Worm (Caenorhabditis elegans) whole organism, L4 larva: Measurements from ENCODE around the gene oat-1.

Source experiments
- D1046.2 ChIP-seq: fragments of 200-800 bp; sonication (Bioruptor generic); IDR thresholded peaks from 2 replicates; pipeline ENCODE4 v1.3.6; 2022; ENCODE audit warnings: missing genetic modification characterization, missing compliant biosample characterization
- F37D6.2 ChIP-seq: sonication (generic microtip); optimal IDR thresholded peaks from 2 replicates; lab custom pipeline; 2016; ENCODE audit warnings: mild to moderate bottlenecking, missing genetic modification characterization, missing compliant biosample characterization
- F49E8.2 ChIP-seq: sonication (generic microtip); optimal IDR thresholded peaks from 2 replicates; lab custom pipeline; 2016; ENCODE audit warnings: missing compliant biosample characterization, mild to moderate bottlenecking, missing genetic modification characterization, borderline replicate concordance
- Y5F2A.4 ChIP-seq: fragments of 200-800 bp; sonication (Bioruptor generic); optimal IDR thresholded peaks from 2 replicates; lab custom pipeline; 2018; ENCODE audit warnings: mild to moderate bottlenecking, missing genetic modification characterization, missing compliant biosample characterization
- Y75B8A.6 ChIP-seq: fragments of 200-800 bp; sonication (Bioruptor generic); IDR thresholded peaks from 2 replicates; pipeline ENCODE4 v1.3.6; 2022; ENCODE audit warnings: missing genetic modification reagents, missing genetic modification characterization, missing compliant biosample characterization
- ZK546.5 ChIP-seq, 2 experiments: sonication (generic microtip); optimal IDR thresholded peaks; 2 replicates each; lab custom pipeline; 2017; ENCODE audit warnings: missing biosample characterization in 2 of 2, missing genetic modification characterization in 2 of 2
- aha-1 ChIP-seq: fragments of 150-350 bp; peaks from one replicate; lab custom pipeline; 2014; ENCODE audit warnings: missing biosample characterization, missing genetic modification characterization
- aly-2 ChIP-seq: sonication (generic microtip); optimal IDR thresholded peaks from 2 replicates; lab custom pipeline; 2018; ENCODE audit warnings: missing biosample characterization, missing genetic modification characterization
- attf-4 ChIP-seq: sonication (generic microtip); optimal IDR thresholded peaks from 3 replicates; lab custom pipeline; 2017; ENCODE audit warnings: missing biosample characterization, missing genetic modification characterization
- ceh-20 ChIP-seq: fragments of 200-800 bp; sonication (Bioruptor generic); IDR thresholded peaks from 2 replicates; pipeline ENCODE4 v1.3.6; 2022; ENCODE audit warnings: missing genetic modification reagents, missing genetic modification characterization, missing compliant biosample characterization
- ceh-32 ChIP-seq: sonication (generic microtip); optimal IDR thresholded peaks from 2 replicates; lab custom pipeline; 2016; ENCODE audit warnings: mild to moderate bottlenecking, missing genetic modification characterization, missing compliant biosample characterization; ENCODE audit not compliant: poor library complexity
- ceh-82 ChIP-seq: sonication (generic microtip); optimal IDR thresholded peaks from 2 replicates; lab custom pipeline; 2017; ENCODE audit warnings: missing biosample characterization, missing genetic modification characterization
- cey-2 ChIP-seq: sonication (generic microtip); optimal IDR thresholded peaks from 3 replicates; lab custom pipeline; 2017; ENCODE audit warnings: missing genetic modification characterization, mild to moderate bottlenecking, missing compliant biosample characterization, antibody characterized with exemption, borderline replicate concordance; ENCODE audit not compliant: insufficient read depth
- ctbp-1 ChIP-seq: fragments of 200-800 bp; sonication (Bioruptor generic); IDR thresholded peaks from 2 replicates; pipeline ENCODE4 v1.3.6; 2022; ENCODE audit warnings: missing genetic modification reagents, missing genetic modification characterization, missing compliant biosample characterization
- daf-12 ChIP-seq: fragments of 150-350 bp; optimal IDR thresholded peaks from 2 replicates; lab custom pipeline; 2014; ENCODE audit warnings: missing biosample characterization, missing genetic modification reagents, missing genetic modification characterization
- daf-16 ChIP-seq, 3 experiments: sonication (generic microtip); optimal IDR thresholded peaks; 2 replicates each; lab custom pipeline; 2016 to 2017; ENCODE audit warnings: missing genetic modification characterization in 3 of 3, missing genetic modification reagents in 3 of 3, mild to moderate bottlenecking in 2 of 3, missing compliant biosample characterization in 2 of 3, missing biosample characterization in 1 of 3, moderate library complexity in 1 of 3
- dmd-8 ChIP-seq: fragments of 200-800 bp; sonication (Bioruptor generic); IDR thresholded peaks from 2 replicates; pipeline ENCODE4 v1.3.6; 2022; ENCODE audit warnings: missing genetic modification characterization, missing compliant biosample characterization
- dve-1 ChIP-seq: sonication (generic microtip); optimal IDR thresholded peaks from 2 replicates; lab custom pipeline; 2017; ENCODE audit warnings: antibody characterized with exemption, mild to moderate bottlenecking, missing genetic modification characterization, missing compliant biosample characterization; ENCODE audit not compliant: insufficient read depth
- fkh-10 ChIP-seq: fragments of 150-350 bp; optimal IDR thresholded peaks from 2 replicates; lab custom pipeline; 2014; ENCODE audit warnings: missing biosample characterization, missing genetic modification reagents, missing genetic modification characterization
- hlh-11 ChIP-seq: fragments of 200-800 bp; sonication (Bioruptor generic); optimal IDR thresholded peaks from 2 replicates; lab custom pipeline; 2018; ENCODE audit warnings: mild to moderate bottlenecking, missing genetic modification characterization, missing compliant biosample characterization
- hmg-1.1 ChIP-seq: fragments of 200-800 bp; sonication (Bioruptor generic); IDR thresholded peaks from 2 replicates; pipeline ENCODE4 v1.3.6; 2022; ENCODE audit warnings: missing genetic modification reagents, missing genetic modification characterization, missing compliant biosample characterization
- jun-1 ChIP-seq: fragments of 150-350 bp; optimal IDR thresholded peaks from 2 replicates; lab custom pipeline; 2014; ENCODE audit warnings: missing biosample characterization, missing genetic modification reagents, missing genetic modification characterization
- lin-1 ChIP-seq: fragments of 200-800 bp; sonication (Bioruptor generic); IDR thresholded peaks from 2 replicates; pipeline ENCODE4 v1.3.6; 2022; ENCODE audit warnings: missing genetic modification reagents, missing genetic modification characterization, missing compliant biosample characterization
- lin-15B ChIP-seq: fragments of 150-350 bp; sonication (generic microtip); optimal IDR thresholded peaks from 3 replicates; lab custom pipeline; 2014; ENCODE audit warnings: missing biosample characterization, missing genetic modification characterization
- lin-38 ChIP-seq: fragments of 200-800 bp; sonication (Bioruptor generic); IDR thresholded peaks from 2 replicates; pipeline ENCODE4 v1.3.6; 2022; ENCODE audit warnings: missing genetic modification reagents, missing genetic modification characterization, missing compliant biosample characterization
- lsy-2 ChIP-seq, 2 experiments: fragments of 150-350 bp in 1 of 2; sonication (generic microtip) in 1 of 2; optimal IDR thresholded peaks; 2 replicates each; lab custom pipeline; 2014 to 2017; ENCODE audit warnings: missing biosample characterization in 2 of 2, missing genetic modification characterization in 2 of 2
- madf-5 ChIP-seq, 2 experiments: fragments of 200-800 bp; sonication (Bioruptor generic); IDR thresholded peaks; 2 replicates each; pipeline ENCODE4 v1.3.6; 2022; ENCODE audit warnings: missing compliant biosample characterization in 2 of 2, missing genetic modification characterization in 2 of 2
- mxl-2 ChIP-seq: fragments of 200-800 bp; sonication (Bioruptor generic); conservative IDR thresholded peaks from 2 replicates; pipeline ENCODE4 v1.3.6; 2022; ENCODE audit warnings: missing genetic modification reagents, missing genetic modification characterization, missing compliant biosample characterization
- nhr-102 ChIP-seq: sonication (generic microtip); optimal IDR thresholded peaks from 2 replicates; lab custom pipeline; 2016; ENCODE audit warnings: mild to moderate bottlenecking, missing genetic modification characterization, moderate library complexity, missing compliant biosample characterization
- nhr-11 ChIP-seq: fragments of 150-350 bp; optimal IDR thresholded peaks from 2 replicates; lab custom pipeline; 2014; ENCODE audit warnings: missing biosample characterization, missing genetic modification characterization
- nhr-111 ChIP-seq: fragments of 200-800 bp; sonication (Bioruptor generic); optimal IDR thresholded peaks from 2 replicates; lab custom pipeline; 2018; ENCODE audit warnings: mild to moderate bottlenecking, missing genetic modification characterization, missing compliant biosample characterization
- nhr-237 ChIP-seq: sonication (generic microtip); optimal IDR thresholded peaks from 2 replicates; lab custom pipeline; 2017; ENCODE audit warnings: missing biosample characterization, missing genetic modification characterization
- nhr-28 ChIP-seq: fragments of 150-350 bp; optimal IDR thresholded peaks from 2 replicates; lab custom pipeline; 2014; ENCODE audit warnings: missing biosample characterization, missing genetic modification characterization
- nhr-42 ChIP-seq: fragments of 200-800 bp; sonication (Bioruptor generic); IDR thresholded peaks from 2 replicates; pipeline ENCODE4 v1.3.6; 2022; ENCODE audit warnings: missing genetic modification characterization, missing compliant biosample characterization
- nhr-48 ChIP-seq: sonication (generic microtip); optimal IDR thresholded peaks from 2 replicates; lab custom pipeline; 2016; ENCODE audit warnings: mild to moderate bottlenecking, missing genetic modification characterization, missing compliant biosample characterization
- nhr-6 ChIP-seq: fragments of 150-350 bp; optimal IDR thresholded peaks from 2 replicates; lab custom pipeline; 2014; ENCODE audit warnings: missing biosample characterization, missing genetic modification characterization
- nhr-76 ChIP-seq: fragments of 150-350 bp; optimal IDR thresholded peaks from 2 replicates; lab custom pipeline; 2014; ENCODE audit warnings: missing biosample characterization, missing genetic modification characterization
- nhr-77 ChIP-seq: fragments of 150-350 bp; optimal IDR thresholded peaks from 2 replicates; lab custom pipeline; 2014; ENCODE audit warnings: missing biosample characterization, missing genetic modification characterization
- pha-4 ChIP-seq, 2 experiments: fragments of 150-350 bp in 1 of 2; fragments of 200-800 bp in 1 of 2; sonication (Bioruptor generic) in 1 of 2; IDR thresholded peaks in 1 of 2; optimal IDR thresholded peaks in 1 of 2; 2 replicates each; pipeline versions ENCODE4 v1.3.6 to Lab custom; 2014 to 2022; ENCODE audit warnings: missing genetic modification characterization in 2 of 2, missing genetic modification reagents in 2 of 2, missing biosample characterization in 1 of 2, missing compliant biosample characterization in 1 of 2
- php-3 ChIP-seq: fragments of 200-800 bp; sonication (Bioruptor generic); IDR thresholded peaks from 2 replicates; pipeline ENCODE4 v1.3.6; 2022; ENCODE audit warnings: missing genetic modification reagents, missing genetic modification characterization, missing compliant biosample characterization
- saeg-2 ChIP-seq: fragments of 200-800 bp; sonication (Bioruptor generic); IDR thresholded peaks from 2 replicates; pipeline ENCODE4 v1.3.6; 2022; ENCODE audit warnings: missing genetic modification reagents, missing genetic modification characterization, missing compliant biosample characterization
- snpc-1.2 ChIP-seq: fragments of 200-800 bp; sonication (Bioruptor generic); IDR thresholded peaks from 2 replicates; pipeline ENCODE4 v1.3.6; 2022; ENCODE audit warnings: missing genetic modification reagents, missing genetic modification characterization, missing compliant biosample characterization
- spr-1 ChIP-seq: sonication (generic microtip); optimal IDR thresholded peaks from 2 replicates; lab custom pipeline; 2016; ENCODE audit warnings: mild to moderate bottlenecking, missing genetic modification characterization, missing compliant biosample characterization
- spr-3 ChIP-seq: fragments of 200-800 bp; sonication (Bioruptor generic); optimal IDR thresholded peaks from 2 replicates; lab custom pipeline; 2018; ENCODE audit warnings: mild to moderate bottlenecking, missing genetic modification characterization, missing compliant biosample characterization
- unc-130 ChIP-seq: sonication (generic microtip); optimal IDR thresholded peaks from 2 replicates; lab custom pipeline; 2016; ENCODE audit warnings: missing genetic modification reagents, missing genetic modification characterization, missing compliant biosample characterization
- vab-7 ChIP-seq: fragments of 200-800 bp; sonication (Bioruptor generic); IDR thresholded peaks from 2 replicates; pipeline ENCODE4 v1.3.6; 2022; ENCODE audit warnings: missing genetic modification reagents, missing genetic modification characterization, missing compliant biosample characterization
- zfp-3 ChIP-seq: fragments of 200-800 bp; sonication (Bioruptor generic); conservative IDR thresholded peaks from 2 replicates; pipeline ENCODE4 v1.3.6; 2022; ENCODE audit warnings: missing genetic modification reagents, missing genetic modification characterization, missing compliant biosample characterization
- zip-11 ChIP-seq: fragments of 200-800 bp; sonication (Bioruptor generic); IDR thresholded peaks from 2 replicates; pipeline ENCODE4 v1.3.6; 2022; ENCODE audit warnings: missing genetic modification characterization, missing compliant biosample characterization

Gene oat-1

ce11 chrIV:8451709-8452248 is 20.6 kb downstream of the oat-1 start, which contains the start of gene eppl-1 (continued):
- TF ChIP-seq zip-11 (no peak), nhr-237 (no peak), daf-12 (tag; lab: Kevin White, UChicago) (no peak), dve-1 (peak; percentile 38), nhr-48 (tag; lab: Kevin White, UChicago) (no peak)

ce11 chrIV:8450534-8450933 is 21.9 kb downstream of the oat-1 start:
- TF ChIP-seq lin-38 (GFP tag; lab: Robert Waterston, UW) = no peak
- no peak for TF ChIP-seq nhr-76 (tag; lab: Kevin White, UChicago)
- TF ChIP-seq spr-3 (GFP tag; lab: Kevin White, UChicago) = no peak
- no peak for TF ChIP-seq Y75B8A.6 (GFP tag; lab: Robert Waterston, UW)
- TF ChIP-seq lsy-2 (tag; optimal IDR thresholded peaks at IDR 0.05; lab: Kevin White, UChicago) = peak in 1 of 2 experiments; percentile 22
- peak; percentile 79 for TF ChIP-seq nhr-28 (tag; lab: Kevin White, UChicago)
- no peak for TF ChIP-seq D1046.2 (GFP tag; lab: Robert Waterston, UW)
- TF ChIP-seq nhr-102 (tag; lab: Kevin White, UChicago) = no peak
- TF ChIP-seq zfp-3 (GFP tag; lab: Robert Waterston, UW) = no peak
- TF ChIP-seq nhr-11 (tag; lab: Kevin White, UChicago) = no peak
- TF ChIP-seq aha-1 = no peak
- TF ChIP-seq dmd-8 = no peak
- no peak for TF ChIP-seq pha-4 (GFP tag; IDR thresholded peaks at IDR 0.05; lab: Robert Waterston, UW)
- TF ChIP-seq pha-4 (tag; optimal IDR thresholded peaks at IDR 0.05; lab: Kevin White, UChicago) = no peak
- TF ChIP-seq unc-130 (GFP tag; lab: Kevin White, UChicago) = no peak
- TF ChIP-seq attf-4 (tag; lab: Kevin White, UChicago) = no peak
- TF ChIP-seq lin-1 (GFP tag; lab: Robert Waterston, UW) = no peak
- no peak for TF ChIP-seq daf-12 (tag; lab: Kevin White, UChicago)
- TF ChIP-seq nhr-6 (tag; lab: Kevin White, UChicago) = no peak
- no peak for TF ChIP-seq fkh-10 (GFP tag; lab: Kevin White, UChicago)
- TF ChIP-seq lin-15B (tag; lab: Kevin White, UChicago) = no peak
- no peak for TF ChIP-seq ZK546.5 (tag; optimal IDR thresholded peaks at IDR 0.05; lab: Kevin White, UChicago)
- no peak for TF ChIP-seq cey-2 (tag; lab: Kevin White, UChicago)
- TF ChIP-seq mxl-2 (GFP tag; lab: Robert Waterston, UW) = no peak
- TF ChIP-seq nhr-42 (GFP tag; lab: Robert Waterston, UW) = no peak
- no peak for TF ChIP-seq ceh-20 (GFP tag; lab: Robert Waterston, UW)
- TF ChIP-seq daf-16 (GFP tag; optimal IDR thresholded peaks at IDR 0.05; lab: Kevin White, UChicago) = no peak
- peak; percentile 62 for TF ChIP-seq daf-16 (tag; optimal IDR thresholded peaks at IDR 0.05; lab: Kevin White, UChicago)
- TF ChIP-seq php-3 (GFP tag; lab: Robert Waterston, UW) = no peak
- no peak for TF ChIP-seq vab-7 (GFP tag; lab: Robert Waterston, UW)
- no peak for TF ChIP-seq nhr-111 (GFP tag; lab: Kevin White, UChicago)
- no peak for TF ChIP-seq aly-2
- TF ChIP-seq dve-1 = peak; percentile 81
- no peak for TF ChIP-seq F37D6.2 (tag; lab: Kevin White, UChicago)
- TF ChIP-seq madf-5 (GFP tag; IDR thresholded peaks at IDR 0.05; lab: Robert Waterston, UW) = no peak
- TF ChIP-seq spr-1 (tag; lab: Kevin White, UChicago) = no peak
- peak; percentile 59 for TF ChIP-seq hlh-11
- no peak for TF ChIP-seq Y5F2A.4 (GFP tag; lab: Kevin White, UChicago)
- TF ChIP-seq ctbp-1 (GFP tag; lab: Robert Waterston, UW) = no peak
- no peak for TF ChIP-seq jun-1
- no peak for TF ChIP-seq snpc-1.2 (GFP tag; lab: Robert Waterston, UW)
- TF ChIP-seq nhr-77 (tag; lab: Kevin White, UChicago) = peak; percentile 8
- TF ChIP-seq F49E8.2 (tag; lab: Kevin White, UChicago) = no peak
- TF ChIP-seq saeg-2 (GFP tag; lab: Robert Waterston, UW) = no peak
- no peak for TF ChIP-seq nhr-48 (tag; lab: Kevin White, UChicago)
- no peak for TF ChIP-seq hmg-1.1 (GFP tag; lab: Robert Waterston, UW)
- TF ChIP-seq ceh-82 (tag; lab: Kevin White, UChicago) = no peak
- no peak for TF ChIP-seq ceh-32 (tag; lab: Kevin White, UChicago)
- no peak for TF ChIP-seq nhr-237
